Worm (Caenorhabditis elegans) whole organism, L1 larva: ENCODE results near the gene B0035.21.

Experiments
- nhr-19 ChIP-seq: fragments of 200-800 bp; sonication (Bioruptor generic); conservative IDR thresholded peaks from 2 replicates; pipeline ENCODE4 v1.3.6; 2022; ENCODE audit warnings: missing genetic modification characterization, missing compliant biosample characterization
- nhr-77 ChIP-seq: fragments of 150-350 bp; optimal IDR thresholded peaks from 2 replicates; lab custom pipeline; 2014; ENCODE audit warnings: missing biosample characterization, missing genetic modification characterization
- rnt-1 ChIP-seq: sonication (generic microtip); optimal IDR thresholded peaks from 2 replicates; lab custom pipeline; 2016; ENCODE audit warnings: mild to moderate bottlenecking, missing genetic modification characterization, moderate library complexity, missing compliant biosample characterization

DNA sequence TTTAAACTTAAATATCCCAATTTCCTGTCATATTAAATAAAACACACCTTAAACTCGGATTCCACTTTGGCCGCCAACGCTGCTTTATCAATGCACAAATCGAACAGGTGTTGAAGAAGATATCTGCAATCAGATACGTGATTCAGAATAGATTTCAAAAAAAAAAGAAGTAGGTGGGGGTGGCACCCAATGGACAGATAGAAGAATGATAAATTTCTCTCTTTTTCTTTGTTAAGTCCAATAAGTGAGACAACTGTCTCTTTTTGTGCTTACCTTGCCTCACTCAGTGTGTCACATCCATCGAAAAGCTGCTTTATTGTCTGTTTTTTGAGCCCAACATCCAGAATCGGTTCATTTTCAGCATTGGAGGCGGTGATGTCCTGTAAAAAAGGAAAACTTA is 23.7 kb downstream of the B0035.21 start:
- TF ChIP-seq rnt-1 (tag; lab: Kevin White, UChicago) (peak; percentile 75), nhr-77 (tag; lab: Kevin White, UChicago) (no peak), nhr-19 (GFP tag; lab: Robert Waterston, UW) (peak; percentile 55)
